Worm (Caenorhabditis elegans): Measurements from ENCODE around the gene mlh-1.
"Not testable (repeated sequence)": the region's sequence is repeated elsewhere in the genome, so short reads cannot be mapped to it uniquely, and the experiment has no call there.

mlh-1 gene

DNA sequence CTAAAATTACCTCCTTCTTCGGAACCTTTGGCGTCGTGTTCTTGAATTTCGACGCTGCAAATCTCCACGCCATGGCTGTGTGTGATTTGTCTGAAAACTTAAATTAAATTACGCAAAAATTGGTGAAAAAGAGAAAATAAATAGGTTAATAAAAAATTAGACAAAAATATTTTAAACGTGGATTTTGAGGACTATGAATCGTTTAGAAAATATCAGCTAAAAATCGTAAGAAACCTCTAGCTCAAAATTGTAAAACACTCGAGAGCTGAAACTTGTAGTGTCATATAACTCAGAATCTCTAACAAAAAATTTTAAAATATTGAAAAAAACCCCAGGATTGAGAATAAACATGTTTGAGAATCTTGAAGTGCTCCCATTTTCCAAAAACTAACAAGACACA, 9.7 kb upstream of the mlh-1 start, which contains the start of gene pod-1:
Gene pod-1 (minus strand): TSS at position 101 of the 400 bp plus-strand sequence.
- TF ChIP-seq flt-1 (GFP tag; IDR thresholded peaks at IDR 0.05) (no peak), tbx-37 (GFP tag; conservative IDR thresholded peaks at IDR 0.05) (no peak), hmg-4 (GFP tag; optimal IDR thresholded peaks at IDR 0.05) (no peak)

DNA sequence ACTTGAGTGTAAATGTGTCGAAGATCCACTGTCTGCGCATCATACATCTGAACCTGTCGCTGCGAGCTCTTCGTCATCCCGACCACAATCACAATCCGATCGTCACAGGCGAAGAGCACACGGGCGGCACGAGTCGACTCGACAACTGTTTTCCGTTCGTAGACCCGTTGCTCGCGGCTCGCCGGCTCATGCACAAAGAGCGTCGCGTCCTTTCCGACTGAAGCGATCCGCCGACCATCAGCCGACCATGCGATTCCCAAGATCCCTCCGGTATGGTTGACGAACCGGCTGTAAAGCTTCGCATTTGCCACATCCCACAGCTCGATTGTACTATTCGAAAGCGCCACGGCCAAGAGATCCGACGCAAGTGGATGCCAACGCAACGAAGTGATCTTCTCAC, 4.1 kb upstream of the mlh-1 start:
- TF ChIP-seq ceh-13 (GFP tag; optimal IDR thresholded peaks at IDR 0.05) (no peak), tbx-11 (GFP tag; IDR thresholded peaks at IDR 0.05) (no peak), ets-7 (tag; optimal IDR thresholded peaks at IDR 0.05) (no peak), scrt-1 (GFP tag; IDR thresholded peaks at IDR 0.05) (no peak), ceh-36 (tag; optimal IDR thresholded peaks at IDR 0.05) (no peak), hmbx-1 (tag; optimal IDR thresholded peaks at IDR 0.05) (no peak), B0310.2 (tag; optimal IDR thresholded peaks at IDR 0.05) (no peak), hmg-4 (GFP tag; optimal IDR thresholded peaks at IDR 0.05) (no peak), hnd-1 (tag; optimal IDR thresholded peaks at IDR 0.05) (no peak), ama-1 (optimal IDR thresholded peaks at IDR 0.05) (no peak), pes-1 (GFP tag; IDR thresholded peaks at IDR 0.05) (no peak), flt-1 (GFP tag; IDR thresholded peaks at IDR 0.05) (no peak), F13C5.2 (tag; optimal IDR thresholded peaks at IDR 0.05) (no peak), aly-1 (tag; optimal IDR thresholded peaks at IDR 0.05) (no peak)

DNA sequence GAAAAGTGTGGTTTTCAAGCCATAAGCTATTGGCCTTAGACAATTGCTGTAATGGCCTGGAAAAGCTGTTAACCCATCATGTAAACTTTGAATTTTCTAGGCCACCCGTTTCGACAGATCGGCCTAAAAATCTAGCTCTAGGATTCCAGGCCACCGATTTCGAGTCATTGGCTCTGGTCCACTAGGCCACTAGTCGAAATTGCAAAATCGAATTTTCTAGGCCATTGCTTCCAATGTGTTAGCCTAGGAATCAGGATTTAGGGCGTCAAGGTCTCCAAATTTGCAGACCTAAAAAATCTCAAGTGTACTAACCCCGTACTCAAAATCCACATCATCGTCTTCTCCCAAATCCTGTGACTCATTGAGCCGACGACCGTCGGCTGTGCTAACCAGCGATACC, 3.6 kb downstream of the mlh-1 start:
- TF ChIP-seq ama-1 (optimal IDR thresholded peaks at IDR 0.05) (no peak), ceh-13 (GFP tag; optimal IDR thresholded peaks at IDR 0.05) (no peak), tbx-37 (GFP tag; conservative IDR thresholded peaks at IDR 0.05) (no peak), hmbx-1 (tag; optimal IDR thresholded peaks at IDR 0.05) (no peak), hnd-1 (tag; optimal IDR thresholded peaks at IDR 0.05) (no peak), aly-1 (tag; optimal IDR thresholded peaks at IDR 0.05) (no peak), ets-7 (tag; optimal IDR thresholded peaks at IDR 0.05) (no peak), sea-1 (GFP tag; conservative IDR thresholded peaks at IDR 0.05) (no peak), tbx-11 (GFP tag; IDR thresholded peaks at IDR 0.05) (no peak), hmg-4 (GFP tag; optimal IDR thresholded peaks at IDR 0.05) (no peak), tra-4 (tag; optimal IDR thresholded peaks at IDR 0.05) (no peak), ceh-36 (tag; optimal IDR thresholded peaks at IDR 0.05) (no peak), flt-1 (GFP tag; IDR thresholded peaks at IDR 0.05) (no peak), scrt-1 (GFP tag; IDR thresholded peaks at IDR 0.05) (no peak), B0310.2 (tag; optimal IDR thresholded peaks at IDR 0.05) (no peak), pes-1 (GFP tag; IDR thresholded peaks at IDR 0.05) (no peak), F13C5.2 (tag; optimal IDR thresholded peaks at IDR 0.05) (no peak)

DNA sequence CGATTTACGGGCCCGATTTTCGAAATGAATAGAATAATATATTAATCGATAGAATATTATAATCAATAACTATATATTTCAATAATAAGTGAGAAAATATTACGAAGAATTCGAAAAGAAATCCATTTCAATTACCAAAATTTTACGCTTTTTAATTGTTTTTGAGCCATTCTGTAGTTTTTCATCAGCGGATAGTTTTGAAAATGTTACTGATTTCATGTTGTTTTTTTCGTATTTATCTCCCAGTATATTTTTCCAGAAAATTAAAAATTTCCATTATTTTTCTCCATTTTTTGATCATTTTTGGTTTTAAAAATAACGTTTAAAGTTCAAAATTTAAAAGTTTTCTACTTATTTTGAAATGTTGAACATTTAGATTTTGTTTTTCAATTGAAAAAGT, 8.7 kb downstream of the mlh-1 start, which contains the start of gene T28A8.3:
Gene T28A8.3 (plus strand): TSS at position 301 of the 400 bp plus-strand sequence.
- no peak for TF ChIP-seq pes-1 (GFP tag; IDR thresholded peaks at IDR 0.05)
- no peak for TF ChIP-seq sea-1 (GFP tag; conservative IDR thresholded peaks at IDR 0.05)
- TF ChIP-seq aly-1 (tag; optimal IDR thresholded peaks at IDR 0.05): no peak
- TF ChIP-seq ceh-36 (tag; optimal IDR thresholded peaks at IDR 0.05): no peak
- TF ChIP-seq ets-7 (tag; optimal IDR thresholded peaks at IDR 0.05): no peak
- TF ChIP-seq B0310.2 (tag; optimal IDR thresholded peaks at IDR 0.05): no peak
- TF ChIP-seq tbx-37 (GFP tag; conservative IDR thresholded peaks at IDR 0.05): no peak
- TF ChIP-seq hmg-4 (GFP tag; optimal IDR thresholded peaks at IDR 0.05): no peak
- no peak for TF ChIP-seq hmbx-1 (tag; optimal IDR thresholded peaks at IDR 0.05)
- TF ChIP-seq tbx-11 (GFP tag; IDR thresholded peaks at IDR 0.05): no peak
- no peak for TF ChIP-seq ama-1 (optimal IDR thresholded peaks at IDR 0.05)
- TF ChIP-seq flt-1 (GFP tag; IDR thresholded peaks at IDR 0.05): no peak
- TF ChIP-seq F13C5.2 (tag; optimal IDR thresholded peaks at IDR 0.05): no peak
- no peak for TF ChIP-seq tra-4 (tag; optimal IDR thresholded peaks at IDR 0.05)
- TF ChIP-seq ceh-13 (GFP tag; optimal IDR thresholded peaks at IDR 0.05): no peak
- no peak for TF ChIP-seq hnd-1 (tag; optimal IDR thresholded peaks at IDR 0.05)
- TF ChIP-seq scrt-1 (GFP tag; IDR thresholded peaks at IDR 0.05): no peak

DNA sequence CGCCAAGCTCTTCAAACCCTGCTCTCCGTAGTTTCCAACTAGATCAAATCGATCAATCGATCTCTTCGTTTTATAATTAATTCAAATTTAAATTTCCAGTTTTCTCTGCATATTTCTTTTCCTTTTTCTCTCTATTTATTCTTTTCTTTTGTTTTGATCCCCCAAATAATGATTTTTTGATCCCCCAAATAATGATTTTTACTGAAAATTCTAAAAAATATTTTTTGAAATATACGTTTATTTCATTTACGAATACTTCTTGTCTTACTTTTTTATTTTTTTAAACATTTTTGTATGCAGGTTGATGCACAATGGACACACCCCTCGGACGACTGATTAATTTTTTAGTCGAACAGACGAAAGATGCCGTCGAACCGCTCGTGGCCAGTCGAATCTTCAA, 11.0 kb downstream of the mlh-1 start, which contains the start of gene T28A8.4:
Gene T28A8.4 (plus strand): TSS at position 301 of the 400 bp plus-strand sequence.
- TF ChIP-seq tbx-37 (GFP tag; conservative IDR thresholded peaks at IDR 0.05) (no peak), hmg-4 (GFP tag; optimal IDR thresholded peaks at IDR 0.05) (no peak), aly-1 (tag; optimal IDR thresholded peaks at IDR 0.05) (no peak), tbx-11 (GFP tag; IDR thresholded peaks at IDR 0.05) (no peak), tra-4 (tag; optimal IDR thresholded peaks at IDR 0.05) (no peak), flt-1 (GFP tag; IDR thresholded peaks at IDR 0.05) (no peak), pes-1 (GFP tag; IDR thresholded peaks at IDR 0.05) (no peak), ama-1 (optimal IDR thresholded peaks at IDR 0.05) (no peak), scrt-1 (GFP tag; IDR thresholded peaks at IDR 0.05) (no peak), ceh-13 (GFP tag; optimal IDR thresholded peaks at IDR 0.05) (no peak), B0310.2 (tag; optimal IDR thresholded peaks at IDR 0.05) (no peak), hnd-1 (tag; optimal IDR thresholded peaks at IDR 0.05) (no peak), F13C5.2 (tag; optimal IDR thresholded peaks at IDR 0.05) (no peak), sea-1 (GFP tag; conservative IDR thresholded peaks at IDR 0.05) (no peak), ets-7 (tag; optimal IDR thresholded peaks at IDR 0.05) (no peak), ceh-36 (tag; optimal IDR thresholded peaks at IDR 0.05) (no peak), hmbx-1 (tag; optimal IDR thresholded peaks at IDR 0.05) (no peak)

DNA sequence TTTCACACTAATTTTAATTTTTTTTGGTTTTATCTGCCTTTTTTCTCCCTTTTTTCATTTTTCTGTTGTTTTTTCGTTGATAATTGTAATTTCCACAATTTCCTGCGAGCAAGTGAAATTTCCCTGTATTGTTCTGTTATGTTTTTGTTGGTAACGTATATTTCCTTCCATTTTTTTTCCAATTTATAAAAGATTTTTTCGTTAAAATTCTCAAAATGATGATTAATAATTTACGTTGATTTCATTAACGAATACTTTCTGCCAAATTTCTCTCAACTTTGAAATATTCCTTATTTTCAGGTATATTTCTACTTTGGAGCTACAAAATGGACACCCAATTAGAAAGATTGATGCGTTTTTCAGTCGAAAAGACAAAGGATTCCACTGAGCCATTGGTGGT, 11.9 kb downstream of the mlh-1 start, which contains the start of gene T28A8.8:
Gene T28A8.8 (plus strand): TSS at position 301 of the 400 bp plus-strand sequence.
- TF ChIP-seq ets-7 (tag; optimal IDR thresholded peaks at IDR 0.05) (no peak), tra-4 (tag; optimal IDR thresholded peaks at IDR 0.05) (no peak), hnd-1 (tag; optimal IDR thresholded peaks at IDR 0.05) (no peak), sea-1 (GFP tag; conservative IDR thresholded peaks at IDR 0.05) (no peak), ceh-36 (tag; optimal IDR thresholded peaks at IDR 0.05) (no peak), scrt-1 (GFP tag; IDR thresholded peaks at IDR 0.05) (no peak)

DNA sequence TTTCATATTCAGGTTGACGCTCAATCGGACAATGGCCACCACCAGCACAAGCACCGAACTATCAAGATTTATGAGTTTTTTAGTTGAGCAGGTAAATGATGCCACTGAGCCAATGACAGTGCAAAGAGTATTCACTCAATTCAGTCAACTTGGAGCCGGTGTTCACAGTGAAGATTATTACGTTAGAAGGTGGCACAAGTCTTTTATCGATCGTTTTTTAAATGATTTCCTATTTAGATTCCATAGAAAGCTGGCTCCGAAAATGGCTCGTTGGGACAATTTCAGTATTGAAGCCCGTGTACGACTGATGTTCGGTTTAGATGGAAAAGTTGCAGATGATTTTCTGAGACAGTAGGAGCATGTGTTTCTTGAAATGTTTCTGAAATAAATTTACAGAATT, 12.8 kb downstream of the mlh-1 start, which contains the start of gene T28A8.5:
Gene T28A8.5 (plus strand): TSS at position 32 of the 400 bp plus-strand sequence.
- TF ChIP-seq tra-4 (tag; optimal IDR thresholded peaks at IDR 0.05) (no peak), ets-7 (tag; optimal IDR thresholded peaks at IDR 0.05) (no peak), hmbx-1 (tag; optimal IDR thresholded peaks at IDR 0.05) (no peak)

DNA sequence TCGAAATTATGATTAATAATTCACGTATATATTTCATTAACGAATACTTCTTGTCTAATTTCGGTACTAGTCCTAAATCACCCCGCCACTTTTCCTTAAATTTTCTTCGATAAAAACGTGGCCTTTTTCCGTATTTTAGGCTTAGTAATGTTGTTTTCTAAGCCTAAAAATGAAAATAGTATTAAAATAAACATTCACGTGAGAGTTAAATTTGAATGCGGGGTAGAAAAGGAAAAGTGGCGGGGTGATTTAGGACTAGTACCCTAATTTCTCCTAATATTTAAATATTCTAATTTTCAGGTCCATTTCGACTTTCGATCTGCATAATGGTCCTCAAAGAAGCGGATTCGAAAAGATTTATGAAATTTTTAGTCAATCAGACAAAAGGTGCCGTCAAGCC, 15.5 kb downstream of the mlh-1 start, which contains the start of gene T28A8.6:
Gene T28A8.6 (plus strand): TSS at position 301 of the 400 bp plus-strand sequence.
- TF ChIP-seq ama-1 (optimal IDR thresholded peaks at IDR 0.05); aly-1 (tag; optimal IDR thresholded peaks at IDR 0.05); hnd-1 (tag; optimal IDR thresholded peaks at IDR 0.05): not testable (repeated sequence)

Data from whole organism, early embryonic.